Fruit fly (Drosophila melanogaster) whole organism, embryonic: Measurements from ENCODE around the gene CG7016.
A peak's percentile ranks its signal among the peaks of the same experiment; 100 is the strongest.

Source experiments
- Antp ChIP-seq: fragments of 200-800 bp; sonication (Bioruptor generic); optimal IDR thresholded peaks from 3 replicates; lab custom pipeline; 2016; ENCODE audit warnings: missing biosample characterization, missing genetic modification characterization
- Bgb ChIP-seq: fragments of 200-800 bp; sonication (Bioruptor generic); IDR thresholded peaks from 2 replicates; pipeline ENCODE4 v1.3.6; 2022; ENCODE audit warnings: missing biosample characterization, missing genetic modification characterization; ENCODE audit not compliant: partially characterized antibody
- CG11695 ChIP-seq: fragments of 200-800 bp; sonication (Bioruptor generic); IDR thresholded peaks from 3 replicates; pipeline ENCODE4 v1.3.6; 2022; ENCODE audit warnings: missing biosample characterization, missing genetic modification characterization
- CG12155 ChIP-seq: fragments of 200-800 bp; sonication (Bioruptor generic); optimal IDR thresholded peaks from 3 replicates; lab custom pipeline; 2016; ENCODE audit warnings: missing biosample characterization, missing genetic modification characterization
- CG12769 ChIP-seq: fragments of 200-800 bp; sonication (Bioruptor generic); optimal IDR thresholded peaks from 2 replicates; lab custom pipeline; 2019; ENCODE audit warnings: missing biosample characterization, mild to moderate bottlenecking, missing genetic modification characterization, moderate library complexity
- CG13123 ChIP-seq: fragments of 200-800 bp; sonication (Bioruptor generic); optimal IDR thresholded peaks from 2 replicates; lab custom pipeline; 2016; ENCODE audit warnings: missing biosample characterization, missing genetic modification characterization
- CG14710 ChIP-seq: fragments of 200-800 bp; sonication (Bioruptor generic); optimal IDR thresholded peaks from 3 replicates; lab custom pipeline; 2019; ENCODE audit warnings: missing biosample characterization, mild to moderate bottlenecking, missing genetic modification characterization, moderate library complexity
- CG16863 ChIP-seq: fragments of 200-800 bp; sonication (Bioruptor generic); optimal IDR thresholded peaks from 3 replicates; lab custom pipeline; 2016; ENCODE audit warnings: missing biosample characterization, missing genetic modification characterization
- CG17612 ChIP-seq: fragments of 200-800 bp; sonication (Bioruptor generic); IDR thresholded peaks from 2 replicates; pipeline ENCODE4 v1.3.6; 2022; ENCODE audit warnings: missing biosample characterization, missing genetic modification characterization
- CG2129 ChIP-seq: fragments of 200-800 bp; sonication (Bioruptor generic); IDR thresholded peaks from 2 replicates; pipeline ENCODE4 v1.3.6; 2022; ENCODE audit warnings: missing biosample characterization, missing genetic modification characterization; ENCODE audit not compliant: partially characterized antibody
- CG2875 ChIP-seq: fragments of 200-800 bp; sonication (Bioruptor generic); optimal IDR thresholded peaks from 2 replicates; lab custom pipeline; 2017; ENCODE audit warnings: missing biosample characterization, mild to moderate bottlenecking, missing genetic modification characterization, missing genetic modification reagents
- CG34422 ChIP-seq: fragments of 200-800 bp; sonication (Bioruptor generic); IDR thresholded peaks from 3 replicates; pipeline ENCODE4 v1.3.6; 2022; ENCODE audit warnings: missing biosample characterization, missing genetic modification characterization
- CG3847 ChIP-seq: fragments of 200-800 bp; sonication (Bioruptor generic); IDR thresholded peaks from 2 replicates; pipeline ENCODE4 v1.3.6; 2022; ENCODE audit warnings: missing biosample characterization, missing genetic modification characterization
- CG4730 ChIP-seq: fragments of 200-800 bp; sonication (Bioruptor generic); IDR thresholded peaks from 2 replicates; pipeline ENCODE4 v1.3.6; 2022; ENCODE audit warnings: missing biosample characterization, missing genetic modification characterization
- CG7839 ChIP-seq: fragments of 200-800 bp; sonication (Bioruptor generic); optimal IDR thresholded peaks from 3 replicates; lab custom pipeline; 2018; ENCODE audit warnings: missing biosample characterization, mild to moderate bottlenecking, missing genetic modification characterization, moderate library complexity
- CG8359 ChIP-seq: fragments of 200-800 bp; sonication (Bioruptor generic); optimal IDR thresholded peaks from 2 replicates; lab custom pipeline; 2017; ENCODE audit warnings: missing biosample characterization, mild to moderate bottlenecking, missing genetic modification characterization, borderline replicate concordance
- CG9817 ChIP-seq: fragments of 200-800 bp; sonication (Bioruptor generic); optimal IDR thresholded peaks from 2 replicates; lab custom pipeline; 2018; ENCODE audit warnings: missing biosample characterization, mild to moderate bottlenecking, missing genetic modification characterization, moderate library complexity
- CG9876 ChIP-seq: fragments of 200-800 bp; sonication (Bioruptor generic); optimal IDR thresholded peaks from 2 replicates; lab custom pipeline; 2016; ENCODE audit warnings: missing biosample characterization, missing genetic modification characterization
- CG9932 ChIP-seq: fragments of 200-800 bp; sonication (Bioruptor generic); IDR thresholded peaks from 2 replicates; pipeline ENCODE4 v1.3.6; 2022; ENCODE audit warnings: missing biosample characterization, missing genetic modification characterization
- Dad ChIP-seq: fragments of 200-800 bp; sonication (Bioruptor generic); optimal IDR thresholded peaks from 3 replicates; lab custom pipeline; 2016; ENCODE audit warnings: missing biosample characterization, missing genetic modification characterization
- Doc2 ChIP-seq: fragments of 200-800 bp; sonication (Bioruptor generic); IDR thresholded peaks from 2 replicates; pipeline ENCODE4 v1.3.6; 2022; ENCODE audit warnings: missing biosample characterization, missing genetic modification characterization
- HmgZ ChIP-seq: fragments of 200-800 bp; sonication (Bioruptor generic); optimal IDR thresholded peaks from 2 replicates; lab custom pipeline; 2018; ENCODE audit warnings: missing biosample characterization, mild to moderate bottlenecking, missing genetic modification characterization
- Hmr ChIP-seq: fragments of 200-800 bp; sonication (Bioruptor generic); optimal IDR thresholded peaks from 3 replicates; lab custom pipeline; 2017; ENCODE audit warnings: mild to moderate bottlenecking, missing biosample characterization, missing genetic modification reagents, missing genetic modification characterization
- Hr3 ChIP-seq: fragments of 200-800 bp; sonication (Bioruptor generic); optimal IDR thresholded peaks from 3 replicates; lab custom pipeline; 2016; ENCODE audit warnings: missing biosample characterization, missing genetic modification characterization
- Hr51 ChIP-seq, 2 experiments: fragments of 200-800 bp; sonication (Bioruptor generic); optimal IDR thresholded peaks; 2 replicates in 1 of 2; 3 replicates in 1 of 2; lab custom pipeline; 2016 to 2018; ENCODE audit warnings: missing biosample characterization in 2 of 2, missing genetic modification characterization in 2 of 2, mild to moderate bottlenecking in 1 of 2, moderate library complexity in 1 of 2
- Mrtf ChIP-seq: fragments of 200-800 bp; sonication (Bioruptor generic); IDR thresholded peaks from 3 replicates; pipeline ENCODE4 v1.3.6; 2022; ENCODE audit warnings: missing biosample characterization, missing genetic modification characterization
- Neu2 ChIP-seq: fragments of 200-800 bp; sonication (Bioruptor generic); optimal IDR thresholded peaks from 3 replicates; lab custom pipeline; 2016; ENCODE audit warnings: missing biosample characterization, missing genetic modification characterization, borderline replicate concordance
- Scr ChIP-seq: fragments of 200-800 bp; sonication (Bioruptor generic); IDR thresholded peaks from 2 replicates; pipeline ENCODE4 v1.3.6; 2022; ENCODE audit warnings: missing biosample characterization, missing genetic modification characterization; ENCODE audit not compliant: partially characterized antibody
- Sox102F ChIP-seq: fragments of 200-800 bp; sonication (Bioruptor generic); optimal IDR thresholded peaks from 2 replicates; lab custom pipeline; 2018; ENCODE audit warnings: missing biosample characterization, mild to moderate bottlenecking, missing genetic modification characterization, moderate library complexity
- Ssrp ChIP-seq: fragments of 200-800 bp; sonication (Bioruptor generic); optimal IDR thresholded peaks from 2 replicates; lab custom pipeline; 2018; ENCODE audit warnings: missing biosample characterization, mild to moderate bottlenecking, missing genetic modification characterization, moderate library complexity
- ap ChIP-seq: fragments of 200-800 bp; sonication (Bioruptor generic); IDR thresholded peaks from 2 replicates; pipeline ENCODE4 v1.3.6; 2022; ENCODE audit warnings: missing biosample characterization, missing genetic modification characterization
- az2 ChIP-seq: fragments of 200-800 bp; sonication (Bioruptor generic); optimal IDR thresholded peaks from 3 replicates; lab custom pipeline; 2016; ENCODE audit warnings: missing biosample characterization, missing genetic modification characterization
- ci ChIP-seq: fragments of 200-800 bp; sonication (Bioruptor generic); IDR thresholded peaks from 3 replicates; pipeline ENCODE4 v1.3.6; 2022; ENCODE audit warnings: missing biosample characterization, missing genetic modification characterization
- corto ChIP-seq: fragments of 200-800 bp; sonication (Bioruptor generic); optimal IDR thresholded peaks from 2 replicates; lab custom pipeline; 2016; ENCODE audit warnings: missing biosample characterization, mild to moderate bottlenecking, missing genetic modification characterization, moderate library complexity
- crol ChIP-seq: fragments of 200-800 bp; sonication (Bioruptor generic); IDR thresholded peaks from 2 replicates; pipeline ENCODE4 v1.3.6; 2022; ENCODE audit warnings: missing biosample characterization, missing genetic modification characterization
- disco-r ChIP-seq: fragments of 200-800 bp; sonication (Bioruptor generic); optimal IDR thresholded peaks from 2 replicates; lab custom pipeline; 2016; ENCODE audit warnings: missing biosample characterization, missing genetic modification characterization
- gce ChIP-seq: fragments of 200-800 bp; sonication (Bioruptor generic); IDR thresholded peaks from 3 replicates; pipeline ENCODE4 v1.3.6; 2022; ENCODE audit warnings: missing biosample characterization, missing genetic modification characterization
- gem ChIP-seq: fragments of 200-800 bp; sonication (Bioruptor generic); optimal IDR thresholded peaks from 2 replicates; lab custom pipeline; 2019; ENCODE audit warnings: missing biosample characterization, mild to moderate bottlenecking, missing genetic modification characterization, moderate library complexity
- grau ChIP-seq: fragments of 200-800 bp; optimal IDR thresholded peaks from 3 replicates; lab custom pipeline; 2019; ENCODE audit warnings: missing biosample characterization, mild to moderate bottlenecking, missing genetic modification characterization, moderate library complexity
- grn ChIP-seq: fragments of 200-800 bp; sonication (Bioruptor generic); optimal IDR thresholded peaks from 3 replicates; lab custom pipeline; 2017; ENCODE audit warnings: missing biosample characterization, missing genetic modification characterization
- her ChIP-seq: fragments of 200-800 bp; sonication (Bioruptor generic); optimal IDR thresholded peaks from 2 replicates; lab custom pipeline; 2016; ENCODE audit warnings: missing biosample characterization, missing genetic modification characterization
- maf-S ChIP-seq: fragments of 200-800 bp; sonication (Bioruptor generic); optimal IDR thresholded peaks from 2 replicates; lab custom pipeline; 2016; ENCODE audit warnings: missing biosample characterization, missing genetic modification characterization
- mld ChIP-seq: fragments of 200-800 bp; sonication (Bioruptor generic); IDR thresholded peaks from 3 replicates; pipeline ENCODE4 v1.3.6; 2022; ENCODE audit warnings: missing biosample characterization, missing genetic modification characterization; ENCODE audit not compliant: partially characterized antibody
- onecut ChIP-seq: fragments of 200-800 bp; sonication (Bioruptor generic); IDR thresholded peaks from 2 replicates; pipeline ENCODE4 v1.3.6; 2022; ENCODE audit warnings: missing biosample characterization, missing genetic modification characterization
- org-1 ChIP-seq: fragments of 200-800 bp; sonication (Bioruptor generic); optimal IDR thresholded peaks from 2 replicates; lab custom pipeline; 2017; ENCODE audit warnings: missing biosample characterization, missing genetic modification characterization
- prd ChIP-seq, 3 experiments: fragments of >200 bp in 2 of 3; fragments of 200-800 bp in 1 of 3; sonication (Bioruptor generic) in 1 of 3; optimal IDR thresholded peaks in 2 of 3; IDR thresholded peaks in 1 of 3; 2 replicates in 2 of 3; 3 replicates in 1 of 3; pipeline versions ENCODE4 v1.3.6 to Lab custom; 2017 to 2022; ENCODE audit warnings: missing biosample characterization in 1 of 3, missing genetic modification characterization in 1 of 3
- sens ChIP-seq: fragments of 200-800 bp; sonication (Bioruptor generic); peaks from one replicate; lab custom pipeline; 2016; ENCODE audit warnings: missing biosample characterization, missing genetic modification characterization
- slou ChIP-seq: fragments of 200-800 bp; sonication (Bioruptor generic); optimal IDR thresholded peaks from 3 replicates; lab custom pipeline; 2016; ENCODE audit warnings: missing biosample characterization, missing genetic modification characterization
- tin ChIP-seq: fragments of 200-800 bp; sonication (Bioruptor generic); optimal IDR thresholded peaks from 3 replicates; lab custom pipeline; 2016; ENCODE audit warnings: missing biosample characterization, missing genetic modification characterization

Gene CG7016

dm6 chr3R:24893320-24893955, 30.7 kb downstream of the CG7016 start (continued):
- TF ChIP-seq grau (tag; lab: Kevin White, UChicago), result peak; percentile 88
- no peak for TF ChIP-seq CG17612 (GFP tag; lab: Robert Waterston, UW)
- TF ChIP-seq her (GFP tag; lab: Kevin White, UChicago), result no peak
- TF ChIP-seq Neu2 (GFP tag; lab: Kevin White, UChicago), result no peak
- no peak for TF ChIP-seq slou (GFP tag; lab: Kevin White, UChicago)
- TF ChIP-seq CG2875 (GFP tag; lab: Kevin White, UChicago), result peak; percentile 45
- TF ChIP-seq sens (GFP tag; lab: Kevin White, UChicago), result peak; percentile 59
- peak; percentile 78 for TF ChIP-seq Ssrp (tag; lab: Kevin White, UChicago)
- peak; percentile 60; the same call in 1 of the 2 replicates for TF ChIP-seq ap (GFP tag; lab: Robert Waterston, UW)
- TF ChIP-seq mld (GFP tag; lab: Robert Waterston, UW), result no peak
- peak; percentile 66 for TF ChIP-seq crol
- TF ChIP-seq CG9876 (GFP tag; lab: Kevin White, UChicago), result no peak
- TF ChIP-seq Hmr (GFP tag; lab: Kevin White, UChicago), result peak; percentile 66
- TF ChIP-seq Dad (GFP tag; lab: Kevin White, UChicago), result no peak
- no peak for TF ChIP-seq CG13123
- TF ChIP-seq onecut, result peak; percentile 44
- peak; percentile 54 for TF ChIP-seq CG9817 (tag; lab: Kevin White, UChicago)
- no peak for TF ChIP-seq Antp (GFP tag; lab: Kevin White, UChicago)
- peak; percentile 55; the same call in 1 of the 3 replicates for TF ChIP-seq CG34422 (GFP tag; lab: Robert Waterston, UW)
- TF ChIP-seq CG3847 (GFP tag; lab: Robert Waterston, UW), result peak; percentile 47; the same call in 1 of the 2 replicates
- peak; percentile 37 for TF ChIP-seq corto (GFP tag; lab: Kevin White, UChicago)
- peak; percentile 67 for TF ChIP-seq az2 (GFP tag; lab: Kevin White, UChicago)
- TF ChIP-seq Mrtf, result peak; percentile 55; the same call in 2 of the 3 replicates
- peak; percentile 94 for TF ChIP-seq gem
- no peak for TF ChIP-seq Doc2 (GFP tag; lab: Robert Waterston, UW)
- peak; percentile 3 for TF ChIP-seq grn (GFP tag; lab: Kevin White, UChicago)
- TF ChIP-seq CG2129, result no peak
- TF ChIP-seq ci, result no peak
- TF ChIP-seq CG8359 (GFP tag; lab: Kevin White, UChicago), result peak; percentile 58
- peak; percentile 74 for TF ChIP-seq Sox102F
- peak; percentile 53 for TF ChIP-seq CG12155 (GFP tag; lab: Kevin White, UChicago)
- no peak for TF ChIP-seq CG16863 (GFP tag; lab: Kevin White, UChicago)
- peak; percentile 72 for TF ChIP-seq Hr3 (GFP tag; lab: Kevin White, UChicago)
- TF ChIP-seq CG7839 (tag; lab: Kevin White, UChicago), result peak; percentile 92
- peak; percentile 52 for TF ChIP-seq tin
- TF ChIP-seq org-1 (GFP tag; lab: Kevin White, UChicago), result peak; percentile 66
- TF ChIP-seq CG9932 (GFP tag; lab: Robert Waterston, UW), result peak; percentile 49; the same call in 1 of the 2 replicates
- TF ChIP-seq CG12769, result no peak
- TF ChIP-seq, all 482 proteins: peak for 252

dm6 chr3R:24894419-24895206, 31.9 kb downstream of the CG7016 start, which contains the start of the genes CG31121 and CG11069:
Gene CG31121, minus strand, starts transcription at chr3R:24894605.
Gene CG11069, plus strand, starts transcription at chr3R:24894742.
- TF ChIP-seq Hr51 (GFP tag; optimal IDR thresholded peaks at IDR 0.05; lab: Kevin White, UChicago) (no peak), CG14710 (tag; lab: Kevin White, UChicago) (no peak), gce (GFP tag; lab: Robert Waterston, UW) (peak; percentile 12; the same call in 1 of the 3 replicates), CG11695 (GFP tag; lab: Robert Waterston, UW) (no peak), disco-r (GFP tag; lab: Kevin White, UChicago) (no peak), Bgb (GFP tag; lab: Robert Waterston, UW) (no peak), CG4730 (no peak), HmgZ (tag; lab: Kevin White, UChicago) (no peak), Scr (GFP tag; lab: Robert Waterston, UW) (no peak), maf-S (no peak), prd (optimal IDR thresholded peaks at IDR 0.05; lab: Kevin White, UChicago) (no peak), prd (GFP tag; IDR thresholded peaks at IDR 0.05; lab: Robert Waterston, UW) (0 out of 3 replicates have a peak, but pooled peaks have one; percentile 14)
